Fruit fly (Drosophila melanogaster) whole organism, adult: ENCODE data around the gene CG32017.

Experiments used
- CG11617 ChIP-seq: fragments of 200-800 bp; sonication (Bioruptor generic); optimal IDR thresholded peaks from 2 replicates; lab custom pipeline; 2017; ENCODE audit warnings: mild to moderate bottlenecking, missing biosample characterization, missing genetic modification reagents, missing genetic modification characterization
- CG5204 ChIP-seq: fragments of 200-800 bp; sonication (Bioruptor generic); optimal IDR thresholded peaks from 2 replicates; lab custom pipeline; 2016; ENCODE audit warnings: missing biosample characterization, missing genetic modification characterization
- Mnt ChIP-seq: fragments of 200-800 bp; sonication (Bioruptor generic); optimal IDR thresholded peaks from 2 replicates; lab custom pipeline; 2016; ENCODE audit warnings: missing biosample characterization, mild to moderate bottlenecking, missing genetic modification characterization
- cic ChIP-seq: fragments of 200-800 bp; sonication (Bioruptor generic); optimal IDR thresholded peaks from 2 replicates; lab custom pipeline; 2017; ENCODE audit warnings: missing biosample characterization, mild to moderate bottlenecking, missing genetic modification characterization, moderate library complexity
- kay ChIP-seq: fragments of 200-800 bp; sonication (Bioruptor generic); peaks from one replicate; lab custom pipeline; 2016; ENCODE audit warnings: missing biosample characterization, missing genetic modification characterization, borderline replicate concordance
- pad ChIP-seq: fragments of 200-800 bp; sonication (Bioruptor generic); optimal IDR thresholded peaks from 3 replicates; lab custom pipeline; 2017; ENCODE audit warnings: missing biosample characterization, missing genetic modification characterization, mild to moderate bottlenecking, moderate library complexity, missing genetic modification reagents

- TF ChIP-seq cic (GFP tag; lab: Kevin White, UChicago), result no peak
- no peak for TF ChIP-seq pad (GFP tag; lab: Kevin White, UChicago)
- TF ChIP-seq CG11617 (GFP tag; lab: Kevin White, UChicago), result no peak
- TF ChIP-seq Mnt (GFP tag; lab: Kevin White, UChicago), result no peak
- TF ChIP-seq kay (GFP tag; lab: Kevin White, UChicago), result no peak
- no peak for TF ChIP-seq CG5204 (GFP tag; lab: Kevin White, UChicago)
These were observed 71.7 kb downstream of the CG32017 start for dm6 chr4:1090304-1090703.
